Fruit fly (Drosophila melanogaster): Measurements from ENCODE around the gene CG12020.
A peak's percentile ranks its signal among the peaks of the same experiment; 100 is the strongest.

The CG12020 gene

dm6 chr3L:1794943-1795696 is 2.0 kb upstream of the CG12020 start, which contains the start of the genes alpha-Spec, dlt and Cdc37:
Gene alpha-Spec (minus strand): TSS chr3L:1795328.
Gene dlt (minus strand): TSS chr3L:1795328.
Gene Cdc37 (plus strand): TSS chr3L:1795392.
- TF ChIP-seq cnc (optimal IDR thresholded peaks at IDR 0.05) (no peak), CG33017 (tag; optimal IDR thresholded peaks at IDR 0.05) (peak; percentile 22), CG5204 (GFP tag; optimal IDR thresholded peaks at IDR 0.05) (no peak), Hr96 (GFP tag; optimal IDR thresholded peaks at IDR 0.05) (no peak), CG11617 (GFP tag; optimal IDR thresholded peaks at IDR 0.05) (no peak), Crg-1 (GFP tag; optimal IDR thresholded peaks at IDR 0.05) (no peak), pad (GFP tag; optimal IDR thresholded peaks at IDR 0.05) (no peak), CG12768 (GFP tag; optimal IDR thresholded peaks at IDR 0.05) (peak; percentile 44), tj (GFP tag; optimal IDR thresholded peaks at IDR 0.05) (no peak), ovo (GFP tag; optimal IDR thresholded peaks at IDR 0.05) (no peak), Mnt (GFP tag; optimal IDR thresholded peaks at IDR 0.05) (peak; percentile 16), CG7101 (tag; optimal IDR thresholded peaks at IDR 0.05) (peak; percentile 50), CG14711 (tag; optimal IDR thresholded peaks at IDR 0.05) (peak; percentile 44), kay (GFP tag; ENCODE audit: borderline replicate concordance) (no peak), toe (GFP tag; optimal IDR thresholded peaks at IDR 0.05) (no peak), Clk (GFP tag; optimal IDR thresholded peaks at IDR 0.05) (no peak), cic (GFP tag; optimal IDR thresholded peaks at IDR 0.05) (peak; percentile 15), CG1620 (GFP tag; optimal IDR thresholded peaks at IDR 0.05) (no peak), CG7045 (GFP tag; optimal IDR thresholded peaks at IDR 0.05) (no peak), bab1 (GFP tag; optimal IDR thresholded peaks at IDR 0.05) (peak; percentile 68)

DNA sequence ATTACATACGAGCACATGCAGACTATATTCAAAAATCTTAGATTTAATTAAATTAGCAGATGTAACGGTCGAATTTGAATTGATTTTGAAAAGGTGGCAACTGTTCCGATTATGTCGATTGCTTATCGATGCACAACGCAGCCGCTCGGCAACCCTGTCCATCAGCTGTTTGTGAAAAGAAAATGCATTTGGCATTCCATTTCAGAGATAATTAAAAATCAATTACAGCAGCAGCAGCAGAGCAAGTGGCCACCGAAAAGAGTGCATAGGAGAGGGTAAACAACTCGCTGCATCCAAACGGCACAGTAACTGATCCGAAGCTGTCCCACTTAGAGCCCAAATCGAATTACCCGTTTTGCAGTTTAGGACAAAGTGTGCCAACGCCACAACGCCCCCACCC is 1.5 kb downstream of the CG12020 start, which contains the start of gene Patj:
Gene Patj, plus strand, starts transcription at position 155 of the 400 bp plus-strand sequence.
- TF ChIP-seq pad (GFP tag; optimal IDR thresholded peaks at IDR 0.05) (no peak), CG12768 (GFP tag; optimal IDR thresholded peaks at IDR 0.05) (no peak), toe (GFP tag; optimal IDR thresholded peaks at IDR 0.05) (no peak), bab1 (GFP tag; optimal IDR thresholded peaks at IDR 0.05) (peak; percentile 39), CG7045 (GFP tag; optimal IDR thresholded peaks at IDR 0.05) (no peak), Clk (GFP tag; optimal IDR thresholded peaks at IDR 0.05) (no peak), Crg-1 (GFP tag; optimal IDR thresholded peaks at IDR 0.05) (no peak), Hr96 (GFP tag; optimal IDR thresholded peaks at IDR 0.05) (no peak), CG14711 (tag; optimal IDR thresholded peaks at IDR 0.05) (peak; percentile 97)

DNA sequence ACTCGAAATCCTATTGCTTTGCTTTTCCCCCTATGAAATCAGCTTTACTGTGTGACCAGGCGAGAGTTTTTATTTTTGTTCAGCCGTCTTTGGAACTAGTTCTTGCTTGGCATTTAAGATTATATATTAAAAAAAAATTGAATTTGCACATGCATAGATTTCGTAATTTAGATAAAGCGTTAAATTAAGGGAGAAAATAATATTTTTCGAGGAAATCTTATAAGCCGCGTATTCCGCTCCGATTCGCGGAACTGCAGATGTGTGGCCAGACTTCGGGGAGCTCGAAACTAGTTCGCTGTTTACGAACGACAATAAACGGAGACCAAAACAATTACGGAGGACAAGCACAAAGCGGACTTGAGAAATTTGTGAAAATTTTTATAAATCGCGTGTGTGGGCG is 5.7 kb downstream of the CG12020 start, which contains the start of the genes JTBR and CG42676:
Gene JTBR, minus strand, starts transcription at position 55 of the 400 bp plus-strand sequence.
Gene CG42676, plus strand, starts transcription at position 306 of the 400 bp plus-strand sequence.
- TF ChIP-seq toe (GFP tag; optimal IDR thresholded peaks at IDR 0.05) (peak; percentile 39), tj (GFP tag; optimal IDR thresholded peaks at IDR 0.05) (no peak), Mnt (GFP tag; optimal IDR thresholded peaks at IDR 0.05) (peak; percentile 48), CG11617 (GFP tag; optimal IDR thresholded peaks at IDR 0.05) (peak; percentile 17), CG1620 (GFP tag; optimal IDR thresholded peaks at IDR 0.05) (no peak), Hr96 (GFP tag; optimal IDR thresholded peaks at IDR 0.05) (no peak), CG7101 (tag; optimal IDR thresholded peaks at IDR 0.05) (no peak), CG14711 (tag; optimal IDR thresholded peaks at IDR 0.05) (peak; percentile 25), pad (GFP tag; optimal IDR thresholded peaks at IDR 0.05) (peak; percentile 4), ovo (GFP tag; optimal IDR thresholded peaks at IDR 0.05) (no peak), bab1 (GFP tag; optimal IDR thresholded peaks at IDR 0.05) (peak; percentile 45), Clk (GFP tag; optimal IDR thresholded peaks at IDR 0.05) (no peak), CG33017 (tag; optimal IDR thresholded peaks at IDR 0.05) (no peak), cic (GFP tag; optimal IDR thresholded peaks at IDR 0.05) (peak; percentile 22), CG7045 (GFP tag; optimal IDR thresholded peaks at IDR 0.05) (no peak), CG12768 (GFP tag; optimal IDR thresholded peaks at IDR 0.05) (no peak), kay (GFP tag; ENCODE audit: borderline replicate concordance) (no peak), cnc (optimal IDR thresholded peaks at IDR 0.05) (no peak)

DNA sequence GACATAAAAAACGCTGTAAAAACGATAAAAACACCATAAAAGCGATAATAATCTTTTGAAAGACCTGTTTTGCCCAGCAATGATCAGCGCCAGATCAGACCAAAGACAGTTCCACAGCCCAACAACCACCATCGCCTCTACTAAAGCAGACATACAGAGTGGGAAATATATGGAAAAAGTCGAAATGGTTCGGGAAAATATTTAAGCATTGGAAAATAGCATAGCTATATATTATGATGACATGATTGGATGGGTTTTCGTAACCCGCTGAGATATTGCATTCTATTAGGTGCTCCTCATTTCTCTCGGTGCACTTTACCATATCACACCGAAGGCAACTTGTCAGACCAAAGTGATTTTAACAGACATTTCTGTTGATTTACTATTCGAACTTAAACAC is 11.5 kb downstream of the CG12020 start:
- TF ChIP-seq CG7045 (GFP tag; optimal IDR thresholded peaks at IDR 0.05), result peak; percentile 45
- TF ChIP-seq CG5204 (GFP tag; optimal IDR thresholded peaks at IDR 0.05), result peak; percentile 4
- no peak for TF ChIP-seq CG1620 (GFP tag; optimal IDR thresholded peaks at IDR 0.05)

dm6 chr3L:1810288-1810687 is 13.2 kb downstream of the CG12020 start, which contains the start of gene GV1:
Gene GV1 (plus strand): TSS chr3L:1810588.
- TF ChIP-seq CG5204 (GFP tag; optimal IDR thresholded peaks at IDR 0.05) (no peak), cic (GFP tag; optimal IDR thresholded peaks at IDR 0.05) (no peak), toe (GFP tag; optimal IDR thresholded peaks at IDR 0.05) (no peak), CG7045 (GFP tag; optimal IDR thresholded peaks at IDR 0.05) (no peak), bab1 (GFP tag; optimal IDR thresholded peaks at IDR 0.05) (no peak), kay (GFP tag; ENCODE audit: borderline replicate concordance) (no peak), ovo (GFP tag; optimal IDR thresholded peaks at IDR 0.05) (no peak), CG33017 (tag; optimal IDR thresholded peaks at IDR 0.05) (no peak), pad (GFP tag; optimal IDR thresholded peaks at IDR 0.05) (no peak), Clk (GFP tag; optimal IDR thresholded peaks at IDR 0.05) (no peak), CG12768 (GFP tag; optimal IDR thresholded peaks at IDR 0.05) (no peak), CG14711 (tag; optimal IDR thresholded peaks at IDR 0.05) (no peak), Crg-1 (GFP tag; optimal IDR thresholded peaks at IDR 0.05) (no peak), tj (GFP tag; optimal IDR thresholded peaks at IDR 0.05) (no peak), CG7101 (tag; optimal IDR thresholded peaks at IDR 0.05) (no peak)

dm6 chr3L:1816614-1817013 is 19.5 kb downstream of the CG12020 start:
- TF ChIP-seq CG11617 (GFP tag; optimal IDR thresholded peaks at IDR 0.05) (no peak), pad (GFP tag; optimal IDR thresholded peaks at IDR 0.05) (no peak), toe (GFP tag; optimal IDR thresholded peaks at IDR 0.05) (no peak), Mnt (GFP tag; optimal IDR thresholded peaks at IDR 0.05) (no peak), bab1 (GFP tag; optimal IDR thresholded peaks at IDR 0.05) (no peak), CG7045 (GFP tag; optimal IDR thresholded peaks at IDR 0.05) (no peak), cnc (optimal IDR thresholded peaks at IDR 0.05) (no peak)
